Fruit fly (Drosophila melanogaster) whole organism, prepupa: ENCODE results near the gene Ctr1A.

Experiments used
- CG10631 ChIP-seq: fragments of 200-800 bp; sonication (Bioruptor generic); optimal IDR thresholded peaks from 2 replicates; lab custom pipeline; 2016; ENCODE audit warnings: missing biosample characterization, missing genetic modification characterization
- CG11294 ChIP-seq: fragments of 200-800 bp; sonication (Bioruptor generic); IDR thresholded peaks from 2 replicates; pipeline ENCODE4 v1.3.6; 2022; ENCODE audit warnings: missing biosample characterization, missing genetic modification characterization
- CG11762 ChIP-seq: fragments of 200-800 bp; sonication (Bioruptor generic); optimal IDR thresholded peaks from 3 replicates; lab custom pipeline; 2016; ENCODE audit warnings: missing biosample characterization, missing genetic modification characterization; ENCODE audit not compliant: insufficient read depth
- CG11902 ChIP-seq: fragments of 200-800 bp; sonication (Bioruptor generic); optimal IDR thresholded peaks from 3 replicates; lab custom pipeline; 2016; ENCODE audit warnings: missing biosample characterization, missing genetic modification characterization
- CG15336 ChIP-seq: fragments of 200-800 bp; sonication (Bioruptor generic); IDR thresholded peaks from 2 replicates; pipeline ENCODE4 v1.3.6; 2022; ENCODE audit warnings: missing biosample characterization, missing genetic modification characterization
- CG1621 ChIP-seq: fragments of 200-800 bp; sonication (Bioruptor generic); optimal IDR thresholded peaks from 3 replicates; lab custom pipeline; 2018; ENCODE audit warnings: missing biosample characterization, mild to moderate bottlenecking, missing genetic modification characterization
- CG16779 ChIP-seq: fragments of 200-800 bp; sonication (Bioruptor generic); optimal IDR thresholded peaks from 3 replicates; lab custom pipeline; 2017; ENCODE audit warnings: missing biosample characterization, mild to moderate bottlenecking, missing genetic modification characterization
- CG32006 ChIP-seq: fragments of 200-800 bp; sonication (Bioruptor generic); optimal IDR thresholded peaks from 3 replicates; lab custom pipeline; 2017; ENCODE audit warnings: missing biosample characterization, mild to moderate bottlenecking, missing genetic modification characterization
- CG3919 ChIP-seq: fragments of 200-800 bp; sonication (Bioruptor generic); optimal IDR thresholded peaks from 3 replicates; lab custom pipeline; 2016; ENCODE audit warnings: missing biosample characterization, missing genetic modification characterization
- CG4318 ChIP-seq: fragments of 200-800 bp; sonication (Bioruptor generic); optimal IDR thresholded peaks from 3 replicates; lab custom pipeline; 2017; ENCODE audit warnings: missing biosample characterization, mild to moderate bottlenecking, missing genetic modification characterization
- CG6163 ChIP-seq: fragments of 200-800 bp; sonication (Bioruptor generic); IDR thresholded peaks from 3 replicates; pipeline ENCODE4 v1.3.6; 2022; ENCODE audit warnings: missing biosample characterization, missing genetic modification characterization
- CG6276 ChIP-seq: fragments of 200-800 bp; sonication (Bioruptor generic); optimal IDR thresholded peaks from 2 replicates; lab custom pipeline; 2017; ENCODE audit warnings: missing biosample characterization, mild to moderate bottlenecking, missing genetic modification characterization
- CG6792 ChIP-seq: fragments of 200-800 bp; sonication (Bioruptor generic); optimal IDR thresholded peaks from 3 replicates; lab custom pipeline; 2016; ENCODE audit warnings: missing biosample characterization, missing genetic modification characterization
- CG6808 ChIP-seq: fragments of 200-800 bp; sonication (Bioruptor generic); optimal IDR thresholded peaks from 3 replicates; lab custom pipeline; 2017; ENCODE audit warnings: missing biosample characterization, missing genetic modification characterization, mild to moderate bottlenecking, moderate library complexity, missing genetic modification reagents
- CG7368 ChIP-seq: fragments of 200-800 bp; sonication (Bioruptor generic); optimal IDR thresholded peaks from 3 replicates; lab custom pipeline; 2016; ENCODE audit warnings: missing biosample characterization, missing genetic modification characterization
- CG8119 ChIP-seq: fragments of 200-800 bp; sonication (Bioruptor generic); IDR thresholded peaks from 3 replicates; pipeline ENCODE4 v1.3.6; 2022; ENCODE audit warnings: missing biosample characterization, missing genetic modification characterization
- CG8319 ChIP-seq: fragments of 200-800 bp; sonication (Bioruptor generic); optimal IDR thresholded peaks from 3 replicates; lab custom pipeline; 2016; ENCODE audit warnings: missing biosample characterization, missing genetic modification characterization
- CG8632 ChIP-seq: fragments of 200-800 bp; sonication (Bioruptor generic); optimal IDR thresholded peaks from 3 replicates; lab custom pipeline; 2016; ENCODE audit warnings: missing biosample characterization, missing genetic modification characterization
- Eip75B ChIP-seq: fragments of 200-800 bp; sonication (Bioruptor generic); optimal IDR thresholded peaks from 3 replicates; lab custom pipeline; 2016; ENCODE audit warnings: missing biosample characterization, missing genetic modification characterization
- Eip78C ChIP-seq: fragments of 200-800 bp; sonication (Bioruptor generic); peaks from one replicate; lab custom pipeline; 2016; ENCODE audit warnings: missing biosample characterization, missing genetic modification characterization
- Gug ChIP-seq: fragments of 200-800 bp; sonication (Bioruptor generic); IDR thresholded peaks from 2 replicates; pipeline ENCODE4 v1.3.6; 2022; ENCODE audit warnings: missing biosample characterization, missing genetic modification characterization
- Hr38 ChIP-seq: sonication (Bioruptor generic); optimal IDR thresholded peaks from 2 replicates; lab custom pipeline; 2016; ENCODE audit warnings: missing biosample characterization, missing genetic modification characterization
- Lpt ChIP-seq: fragments of 200-800 bp; sonication (Bioruptor generic); optimal IDR thresholded peaks from 3 replicates; lab custom pipeline; 2016; ENCODE audit warnings: missing biosample characterization, missing genetic modification characterization
- Smox ChIP-seq: fragments of 200-800 bp; sonication (Bioruptor generic); optimal IDR thresholded peaks from 3 replicates; lab custom pipeline; 2016; ENCODE audit warnings: missing biosample characterization, missing genetic modification characterization
- Sox102F ChIP-seq: fragments of 200-800 bp; sonication (Bioruptor generic); optimal IDR thresholded peaks from 2 replicates; lab custom pipeline; 2016; ENCODE audit warnings: missing biosample characterization, mild to moderate bottlenecking, missing genetic modification characterization
- Sox14 ChIP-seq: fragments of 200-800 bp; sonication (Bioruptor generic); optimal IDR thresholded peaks from 3 replicates; lab custom pipeline; 2016; ENCODE audit warnings: missing biosample characterization, missing genetic modification characterization
- Sox15 ChIP-seq: fragments of 200-800 bp; sonication (Bioruptor generic); optimal IDR thresholded peaks from 3 replicates; lab custom pipeline; 2016; ENCODE audit warnings: missing biosample characterization, missing genetic modification characterization
- achi ChIP-seq: fragments of 200-800 bp; sonication (Bioruptor generic); optimal IDR thresholded peaks from 3 replicates; lab custom pipeline; 2016; ENCODE audit warnings: missing biosample characterization, missing genetic modification characterization
- acj6 ChIP-seq: fragments of 200-800 bp; sonication (Bioruptor generic); optimal IDR thresholded peaks from 3 replicates; lab custom pipeline; 2016; ENCODE audit warnings: missing biosample characterization, missing genetic modification characterization
- cyc ChIP-seq: fragments of 200-800 bp; sonication (Bioruptor generic); optimal IDR thresholded peaks from 3 replicates; lab custom pipeline; 2016; ENCODE audit warnings: missing biosample characterization, missing genetic modification characterization
- eg ChIP-seq: fragments of 200-800 bp; sonication (Bioruptor generic); IDR thresholded peaks from 3 replicates; pipeline ENCODE4 v1.3.6; 2022; ENCODE audit warnings: missing biosample characterization, missing genetic modification characterization
- fd59A ChIP-seq: fragments of 200-800 bp; sonication (Bioruptor generic); optimal IDR thresholded peaks from 2 replicates; lab custom pipeline; 2017; ENCODE audit warnings: missing biosample characterization, mild to moderate bottlenecking, missing genetic modification characterization, missing genetic modification reagents
- fkh ChIP-seq: fragments of 200-800 bp; sonication (Bioruptor generic); optimal IDR thresholded peaks from 3 replicates; lab custom pipeline; 2017; ENCODE audit warnings: missing biosample characterization, mild to moderate bottlenecking, missing genetic modification characterization, moderate library complexity
- net ChIP-seq: fragments of 200-800 bp; sonication (Bioruptor generic); optimal IDR thresholded peaks from 3 replicates; lab custom pipeline; 2016; ENCODE audit warnings: missing biosample characterization, missing genetic modification characterization
- pdm3 ChIP-seq: fragments of 200-800 bp; sonication (Bioruptor generic); optimal IDR thresholded peaks from 3 replicates; lab custom pipeline; 2016; ENCODE audit warnings: missing biosample characterization, missing genetic modification characterization
- ss ChIP-seq, 2 experiments: fragments of 200-800 bp; sonication (Bioruptor generic); optimal IDR thresholded peaks; 2 replicates in 1 of 2; 3 replicates in 1 of 2; lab custom pipeline; 2017 to 2018; ENCODE audit warnings: mild to moderate bottlenecking in 2 of 2, missing biosample characterization in 2 of 2, missing genetic modification characterization in 2 of 2, moderate library complexity in 1 of 2
- svp ChIP-seq: fragments of 200-800 bp; sonication (Bioruptor generic); peaks from one replicate; lab custom pipeline; 2016; ENCODE audit warnings: missing biosample characterization, missing genetic modification characterization
- topi ChIP-seq: fragments of 200-800 bp; sonication (Bioruptor generic); optimal IDR thresholded peaks from 3 replicates; lab custom pipeline; 2016; ENCODE audit warnings: missing biosample characterization, missing genetic modification characterization
- vri ChIP-seq: fragments of 200-800 bp; sonication (Bioruptor generic); optimal IDR thresholded peaks from 3 replicates; lab custom pipeline; 2016; ENCODE audit warnings: missing biosample characterization, mild to moderate bottlenecking, missing genetic modification characterization

Gene Ctr1A

DNA sequence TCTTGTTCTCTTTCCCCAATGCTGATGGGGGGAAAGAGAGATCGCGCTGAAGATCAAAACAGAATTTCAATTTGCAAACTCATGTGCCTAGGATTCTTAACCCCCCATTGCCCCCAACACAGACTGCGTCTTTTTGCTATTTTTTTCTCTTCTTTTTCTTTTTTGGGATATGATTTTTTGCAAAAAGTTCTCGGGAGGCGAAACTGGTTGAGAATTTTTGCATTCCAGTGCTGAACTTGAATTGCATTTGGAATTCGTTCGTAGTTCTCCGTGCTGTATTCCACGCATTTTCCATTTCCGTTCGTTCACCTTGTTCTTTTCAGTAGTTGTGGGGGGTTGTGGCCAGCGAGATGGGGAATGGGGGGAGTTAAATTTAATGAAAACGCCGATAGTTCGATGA lies 46.7 kb downstream of the Ctr1A start (continued):
- peak; percentile 62; the same call in 2 of the 3 replicates for TF ChIP-seq CG8119 (GFP tag; lab: Robert Waterston, UW)
- TF ChIP-seq achi (GFP tag; lab: Kevin White, UChicago): peak; percentile 6

DNA sequence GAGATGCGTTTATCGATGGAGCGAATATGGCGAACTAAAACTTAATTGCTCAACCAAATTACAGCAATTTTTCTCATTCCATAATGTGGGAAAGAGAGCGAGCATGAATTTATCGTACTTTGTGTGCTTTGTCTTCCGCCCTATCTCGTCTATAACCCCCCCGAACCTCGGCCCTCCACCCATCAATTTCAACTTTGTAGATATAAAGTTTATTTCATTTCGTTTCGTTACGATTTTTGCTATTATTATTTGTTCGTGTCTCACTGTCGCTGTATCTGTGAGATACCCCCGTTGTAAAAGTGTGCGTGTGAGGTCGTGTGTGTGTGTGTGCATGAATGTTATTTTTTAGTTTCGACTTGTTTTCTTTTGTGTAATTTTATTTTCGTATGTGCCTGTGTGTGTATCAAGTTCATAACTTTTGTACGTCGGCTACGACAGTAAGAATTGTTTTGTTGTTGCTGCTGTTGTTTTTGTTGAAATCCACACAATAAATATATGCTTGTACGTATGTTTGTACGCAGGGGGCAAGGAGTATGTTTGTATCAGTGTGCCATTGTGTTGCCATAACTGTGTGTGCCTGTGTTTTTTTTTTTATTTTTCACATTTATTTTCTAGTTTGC lies 47.2 kb downstream of the Ctr1A start:
- TF ChIP-seq CG32006 (peak; percentile 17), CG6276 (peak; percentile 14), fd59A (GFP tag; lab: Kevin White, UChicago) (no peak), fkh (peak; percentile 81), CG4318 (GFP tag; lab: Kevin White, UChicago) (no peak), CG11762 (GFP tag; lab: Kevin White, UChicago) (no peak), Eip78C (GFP tag; lab: Kevin White, UChicago) (peak; percentile 43), CG16779 (tag; lab: Kevin White, UChicago) (peak; percentile 30), CG11294 (no peak)

DNA sequence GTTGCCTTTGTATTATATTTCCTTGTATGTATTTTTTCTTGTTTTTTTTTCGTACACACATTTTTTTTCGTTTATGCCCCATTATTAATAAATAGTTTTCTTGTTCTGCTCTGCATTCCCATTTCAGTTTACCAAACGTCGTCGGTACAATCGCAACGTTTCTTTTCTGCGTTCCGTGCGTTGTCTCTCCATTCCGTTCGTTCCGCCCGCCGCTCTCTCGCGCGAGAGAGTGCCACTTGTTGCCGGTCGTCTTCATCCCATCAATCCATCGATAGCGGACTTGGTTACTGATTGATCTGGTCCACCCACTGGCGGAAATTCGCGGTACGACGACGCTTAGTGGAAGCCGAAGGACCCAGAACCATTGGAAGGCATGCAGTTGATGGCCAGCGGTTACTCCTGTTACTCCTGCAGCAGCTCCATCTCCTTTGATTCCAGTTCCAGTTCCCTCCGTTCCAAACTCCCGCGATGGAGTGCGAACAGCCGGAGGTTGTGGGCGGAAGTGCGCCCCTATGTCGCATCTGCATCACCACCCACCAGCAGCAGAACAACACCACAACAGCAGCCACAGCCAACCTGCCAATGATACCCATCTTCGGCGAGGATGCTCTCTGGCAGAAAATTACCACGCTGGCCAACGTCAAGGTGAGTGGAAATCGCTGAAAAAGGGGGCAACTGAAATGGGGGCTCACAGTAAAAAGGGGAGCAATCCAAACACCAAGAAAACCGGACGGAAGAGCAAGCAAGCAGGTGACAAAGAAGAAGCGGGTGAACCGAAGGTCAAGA lies 48.0 kb downstream of the Ctr1A start:
- no peak for TF ChIP-seq CG10631 (GFP tag; lab: Kevin White, UChicago)
- TF ChIP-seq CG6808 (GFP tag; lab: Kevin White, UChicago): peak; percentile 97

DNA sequence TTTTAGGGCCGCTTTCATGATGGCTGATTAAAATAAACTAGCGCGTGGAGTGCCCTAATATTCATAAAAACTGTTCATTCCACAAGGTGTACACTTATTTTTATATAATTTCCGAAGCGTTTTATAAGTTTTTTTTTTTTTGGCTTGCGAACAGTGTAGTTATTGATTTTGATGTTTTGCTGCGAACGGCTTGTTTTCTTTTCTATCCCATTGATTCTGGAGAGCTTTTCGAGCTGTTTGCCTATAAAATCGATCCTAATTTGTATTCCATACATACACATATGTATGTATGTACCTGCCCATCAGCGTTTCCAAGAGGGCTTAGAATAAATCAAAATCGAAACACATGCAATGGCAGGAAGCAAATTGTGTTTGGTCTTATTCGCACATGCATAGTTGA lies 48.8 kb downstream of the Ctr1A start:
- TF ChIP-seq svp (peak; percentile 10), CG7368 (GFP tag; lab: Kevin White, UChicago) (no peak)

DNA sequence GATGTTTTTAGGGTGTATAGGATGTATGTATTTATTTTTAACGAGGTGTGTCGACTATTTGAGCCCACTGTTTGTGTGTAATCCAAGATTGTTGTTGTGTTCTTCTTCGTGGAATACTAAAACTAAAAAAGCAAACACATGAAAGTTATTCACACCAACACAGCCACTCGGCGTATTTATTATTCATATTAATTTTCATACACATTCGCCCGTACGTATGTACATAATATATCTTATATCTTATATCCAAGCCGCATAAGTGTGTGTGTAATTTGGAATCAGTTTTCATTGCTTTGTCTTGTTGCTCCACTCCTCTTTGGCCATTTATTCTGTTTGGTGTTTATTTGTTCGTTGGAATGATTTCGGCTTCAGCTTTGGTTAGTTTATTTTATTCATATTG lies 49.2 kb downstream of the Ctr1A start:
- TF ChIP-seq fkh (peak; percentile 51), net (GFP tag; lab: Kevin White, UChicago) (no peak), Eip78C (GFP tag; lab: Kevin White, UChicago) (peak; percentile 43)
- TF ChIP-seq, all 60 proteins: peak for 2

DNA sequence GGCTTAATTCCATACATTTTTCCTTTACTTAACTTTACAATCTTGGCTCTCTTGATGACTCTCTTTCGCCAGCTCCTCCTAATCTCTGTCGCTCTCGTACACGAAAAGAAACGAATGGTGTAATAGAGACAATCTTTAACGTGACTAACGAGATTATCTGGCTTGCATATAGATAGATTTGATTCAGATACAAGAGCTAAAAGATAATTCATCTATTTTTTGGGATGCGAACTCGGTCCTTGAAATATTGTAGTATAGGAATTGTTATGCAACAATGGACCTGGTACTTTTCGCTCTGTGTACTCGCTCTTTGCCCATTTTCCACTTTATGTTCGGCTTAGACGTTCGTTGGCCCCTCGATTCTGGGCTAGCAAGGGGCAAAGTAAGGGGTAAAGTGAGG lies 49.8 kb downstream of the Ctr1A start:
- TF ChIP-seq CG10631 (GFP tag; lab: Kevin White, UChicago) (peak; percentile 83), CG8632 (GFP tag; lab: Kevin White, UChicago) (peak; percentile 60), Gug (GFP tag; lab: Robert Waterston, UW) (peak; percentile 88), Eip75B (GFP tag; lab: Kevin White, UChicago) (peak; percentile 83), CG11902 (GFP tag; lab: Kevin White, UChicago) (peak; percentile 40), pdm3 (peak; percentile 85), Smox (GFP tag; lab: Kevin White, UChicago) (peak; percentile 64), net (GFP tag; lab: Kevin White, UChicago) (peak; percentile 88), Hr38 (GFP tag; lab: Kevin White, UChicago) (no peak), CG3919 (GFP tag; lab: Kevin White, UChicago) (peak; percentile 84), CG1621 (tag; lab: Kevin White, UChicago) (peak; percentile 78), Sox14 (peak; percentile 86), CG32006 (peak; percentile 97), CG15336 (peak; percentile 95), CG8319 (peak; percentile 54), vri (peak; percentile 60), CG6163 (peak; percentile 90), topi (GFP tag; lab: Kevin White, UChicago) (peak; percentile 65), CG6276 (peak; percentile 95), acj6 (peak; percentile 79), CG6792 (GFP tag; lab: Kevin White, UChicago) (peak; percentile 76), CG4318 (GFP tag; lab: Kevin White, UChicago) (peak; percentile 92), svp (peak; percentile 71), CG11294 (peak; percentile 86), Sox102F (GFP tag; lab: Kevin White, UChicago) (peak; percentile 64), ss (GFP tag; optimal IDR thresholded peaks at IDR 0.05; lab: Kevin White, UChicago) (peak; percentile 70 to 76), cyc (GFP tag; lab: Kevin White, UChicago) (peak; percentile 69), CG8119 (GFP tag; lab: Robert Waterston, UW) (peak; percentile 94), Lpt (GFP tag; lab: Kevin White, UChicago) (peak; percentile 90), Sox15 (GFP tag; lab: Kevin White, UChicago) (peak; percentile 31), eg (GFP tag; lab: Robert Waterston, UW) (peak; percentile 94), achi (GFP tag; lab: Kevin White, UChicago) (peak; percentile 81)
